Worm (Caenorhabditis elegans) whole organism, L1 larva: ENCODE results near the gene F55C5.10.

Experiments used
- blmp-1 ChIP-seq: fragments of 150-350 bp; optimal IDR thresholded peaks from 2 replicates; lab custom pipeline; 2014; ENCODE audit warnings: missing biosample characterization, missing genetic modification characterization
- efl-1 ChIP-seq, 4 experiments: fragments of 150-350 bp; optimal IDR thresholded peaks in 3 of 4; peaks in 1 of 4; 1 replicate in 1 of 4; 2 replicates in 3 of 4; lab custom pipeline; 2014; ENCODE audit warnings: missing biosample characterization in 2 of 4, missing genetic modification characterization in 2 of 4, missing genetic modification reagents in 2 of 4
- jun-1 ChIP-seq: fragments of 150-350 bp; optimal IDR thresholded peaks from 2 replicates; lab custom pipeline; 2014; ENCODE audit warnings: missing biosample characterization, missing genetic modification reagents, missing genetic modification characterization
- nhr-11 ChIP-seq: fragments of 150-350 bp; optimal IDR thresholded peaks from 2 replicates; lab custom pipeline; 2014; ENCODE audit warnings: missing biosample characterization, missing genetic modification characterization
- nhr-20 ChIP-seq: sonication (generic microtip); optimal IDR thresholded peaks from 2 replicates; lab custom pipeline; 2016; ENCODE audit warnings: mild to moderate bottlenecking, missing genetic modification characterization, missing compliant biosample characterization
- nhr-237 ChIP-seq: fragments of 150-350 bp; optimal IDR thresholded peaks from 2 replicates; lab custom pipeline; 2014; ENCODE audit warnings: missing biosample characterization, missing genetic modification characterization
- pag-3 ChIP-seq: sonication (generic microtip); optimal IDR thresholded peaks from 2 replicates; lab custom pipeline; 2017; ENCODE audit warnings: missing genetic modification characterization, mild to moderate bottlenecking, missing compliant biosample characterization, antibody characterized with exemption, borderline replicate concordance; ENCODE audit not compliant: insufficient read depth
- snpc-4 ChIP-seq: fragments of 150-350 bp; optimal IDR thresholded peaks from 2 replicates; lab custom pipeline; 2014; ENCODE audit warnings: missing biosample characterization, missing genetic modification characterization

- TF ChIP-seq blmp-1 (tag; lab: Kevin White, UChicago) (no peak), pag-3 (tag; lab: Kevin White, UChicago) (no peak), snpc-4 (no peak), efl-1 (optimal IDR thresholded peaks at IDR 0.05; lab: Kevin White, UChicago) (no peak), efl-1 (GFP tag; optimal IDR thresholded peaks at IDR 0.05 in 1 of 2; lab: Kevin White, UChicago) (no peak), nhr-20 (no peak), nhr-11 (tag; lab: Kevin White, UChicago) (no peak), nhr-237 (tag; lab: Kevin White, UChicago) (no peak), jun-1 (no peak)
These were observed 24.4 kb upstream of the F55C5.10 start, which contains the start of gene ugt-56 for ce11 chrV:12258922-12259321.
